Fruit fly (Drosophila melanogaster) whole organism, embryonic: Measurements from ENCODE around the gene scaf6.

Experiments used
- Asciz ChIP-seq: fragments of 200-800 bp; sonication (Bioruptor generic); optimal IDR thresholded peaks from 2 replicates; lab custom pipeline; 2017; ENCODE audit warnings: missing biosample characterization, mild to moderate bottlenecking, missing genetic modification characterization, missing genetic modification reagents
- Atf6 ChIP-seq: fragments of 200-800 bp; sonication (Bioruptor generic); IDR thresholded peaks from 2 replicates; pipeline ENCODE4 v1.3.6; 2022; ENCODE audit warnings: missing biosample characterization, missing genetic modification characterization
- CG10209 ChIP-seq: fragments of 200-800 bp; sonication (Bioruptor generic); optimal IDR thresholded peaks from 3 replicates; lab custom pipeline; 2017; ENCODE audit warnings: missing biosample characterization, mild to moderate bottlenecking, missing genetic modification characterization, missing genetic modification reagents
- CG10959 ChIP-seq: fragments of 200-800 bp; sonication (Bioruptor generic); IDR thresholded peaks from 2 replicates; pipeline ENCODE4 v1.3.6; 2022; ENCODE audit warnings: missing biosample characterization, missing genetic modification characterization
- CG12071 ChIP-seq: fragments of 200-800 bp; sonication (Bioruptor generic); optimal IDR thresholded peaks from 3 replicates; lab custom pipeline; 2018; ENCODE audit warnings: missing biosample characterization, mild to moderate bottlenecking, missing genetic modification characterization
- CG12104 ChIP-seq: fragments of 200-800 bp; sonication (Bioruptor generic); optimal IDR thresholded peaks from 3 replicates; lab custom pipeline; 2016; ENCODE audit warnings: missing biosample characterization, missing genetic modification characterization
- CG12155 ChIP-seq: fragments of 200-800 bp; sonication (Bioruptor generic); optimal IDR thresholded peaks from 3 replicates; lab custom pipeline; 2016; ENCODE audit warnings: missing biosample characterization, missing genetic modification characterization
- CG12391 ChIP-seq: fragments of 200-800 bp; sonication (Bioruptor generic); optimal IDR thresholded peaks from 3 replicates; lab custom pipeline; 2018; ENCODE audit warnings: missing biosample characterization, mild to moderate bottlenecking, missing genetic modification characterization, moderate library complexity
- CG12659 ChIP-seq: fragments of 200-800 bp; sonication (Bioruptor generic); optimal IDR thresholded peaks from 3 replicates; lab custom pipeline; 2017; ENCODE audit warnings: mild to moderate bottlenecking, missing biosample characterization, missing genetic modification reagents, missing genetic modification characterization
- CG1529 ChIP-seq: fragments of 200-800 bp; sonication (Bioruptor generic); optimal IDR thresholded peaks from 3 replicates; lab custom pipeline; 2018; ENCODE audit warnings: missing biosample characterization, missing genetic modification characterization
- CG1602 ChIP-seq: fragments of 200-800 bp; sonication (Bioruptor generic); optimal IDR thresholded peaks from 3 replicates; lab custom pipeline; 2016; ENCODE audit warnings: missing biosample characterization, missing genetic modification characterization
- CG16815 ChIP-seq: fragments of 200-800 bp; sonication (Bioruptor generic); optimal IDR thresholded peaks from 3 replicates; lab custom pipeline; 2017; ENCODE audit warnings: missing biosample characterization, mild to moderate bottlenecking, missing genetic modification characterization
- CG17802 ChIP-seq: fragments of 200-800 bp; sonication (Bioruptor generic); optimal IDR thresholded peaks from 2 replicates; lab custom pipeline; 2018; ENCODE audit warnings: missing biosample characterization, mild to moderate bottlenecking, missing genetic modification characterization, moderate library complexity
- CG18619 ChIP-seq: fragments of 200-800 bp; sonication (Bioruptor generic); optimal IDR thresholded peaks from 3 replicates; lab custom pipeline; 2017; ENCODE audit warnings: missing biosample characterization, mild to moderate bottlenecking, missing genetic modification characterization
- CG18764 ChIP-seq: fragments of 200-800 bp; sonication (Bioruptor generic); optimal IDR thresholded peaks from 3 replicates; lab custom pipeline; 2016; ENCODE audit warnings: missing biosample characterization, missing genetic modification characterization
- CG6689 ChIP-seq: fragments of 200-800 bp; sonication (Bioruptor generic); IDR thresholded peaks from 2 replicates; pipeline ENCODE4 v1.3.6; 2022; ENCODE audit warnings: missing biosample characterization, missing genetic modification characterization
- CG8924 ChIP-seq: fragments of 200-800 bp; optimal IDR thresholded peaks from 3 replicates; lab custom pipeline; 2019; ENCODE audit warnings: missing biosample characterization, mild to moderate bottlenecking, missing genetic modification characterization, moderate library complexity
- CG9437 ChIP-seq: fragments of 200-800 bp; sonication (Bioruptor generic); optimal IDR thresholded peaks from 2 replicates; lab custom pipeline; 2018; ENCODE audit warnings: missing biosample characterization, mild to moderate bottlenecking, missing genetic modification characterization
- CG9932 ChIP-seq: fragments of 200-800 bp; sonication (Bioruptor generic); IDR thresholded peaks from 2 replicates; pipeline ENCODE4 v1.3.6; 2022; ENCODE audit warnings: missing biosample characterization, missing genetic modification characterization
- CTCF ChIP-seq: fragments of 200-800 bp; sonication (Bioruptor generic); optimal IDR thresholded peaks from 2 replicates; lab custom pipeline; 2017; ENCODE audit warnings: missing biosample characterization, mild to moderate bottlenecking, missing genetic modification characterization, moderate library complexity
- Chrac-16 ChIP-seq: fragments of 200-800 bp; sonication (Bioruptor generic); optimal IDR thresholded peaks from 3 replicates; lab custom pipeline; 2016; ENCODE audit warnings: missing biosample characterization, missing genetic modification characterization
- Ets65A ChIP-seq: fragments of 200-800 bp; sonication (Bioruptor generic); peaks from one replicate; lab custom pipeline; 2016; ENCODE audit warnings: missing biosample characterization, missing genetic modification characterization
- Fer1 ChIP-seq: fragments of 200-800 bp; sonication (Bioruptor generic); optimal IDR thresholded peaks from 2 replicates; lab custom pipeline; 2017; ENCODE audit warnings: missing biosample characterization, mild to moderate bottlenecking, missing genetic modification characterization
- GATAe ChIP-seq: fragments of 200-800 bp; sonication (Bioruptor generic); conservative IDR thresholded peaks from 2 replicates; pipeline ENCODE4 v1.3.6; 2022; ENCODE audit warnings: missing biosample characterization, missing genetic modification characterization
- HLH54F ChIP-seq: fragments of 200-800 bp; sonication (Bioruptor generic); optimal IDR thresholded peaks from 3 replicates; lab custom pipeline; 2016; ENCODE audit warnings: missing biosample characterization, missing genetic modification characterization
- Hr51 ChIP-seq, 2 experiments: fragments of 200-800 bp; sonication (Bioruptor generic); optimal IDR thresholded peaks; 2 replicates in 1 of 2; 3 replicates in 1 of 2; lab custom pipeline; 2016 to 2018; ENCODE audit warnings: missing biosample characterization in 2 of 2, missing genetic modification characterization in 2 of 2, mild to moderate bottlenecking in 1 of 2, moderate library complexity in 1 of 2
- Kr ChIP-seq: fragments of 200-800 bp; sonication (Bioruptor generic); optimal IDR thresholded peaks from 2 replicates; lab custom pipeline; 2017; ENCODE audit warnings: missing biosample characterization, mild to moderate bottlenecking, missing genetic modification characterization
- Lim3 ChIP-seq: fragments of 200-800 bp; sonication (Bioruptor generic); IDR thresholded peaks from 2 replicates; pipeline ENCODE4 v1.3.6; 2022; ENCODE audit warnings: missing biosample characterization, missing genetic modification characterization
- Myb ChIP-seq: fragments of 200-800 bp; sonication (Bioruptor generic); optimal IDR thresholded peaks from 2 replicates; lab custom pipeline; 2016; ENCODE audit warnings: missing biosample characterization, missing genetic modification characterization
- Opbp ChIP-seq: fragments of 200-800 bp; sonication (Bioruptor generic); IDR thresholded peaks from 3 replicates; pipeline ENCODE4 v1.3.6; 2022; ENCODE audit warnings: missing biosample characterization, missing genetic modification characterization; ENCODE audit not compliant: partially characterized antibody
- Ptx1 ChIP-seq: fragments of 200-800 bp; sonication (Bioruptor generic); IDR thresholded peaks from 2 replicates; pipeline ENCODE4 v1.3.6; 2022; ENCODE audit warnings: missing biosample characterization, missing genetic modification characterization
- Ravus ChIP-seq: fragments of 200-800 bp; sonication (Bioruptor generic); IDR thresholded peaks from 2 replicates; pipeline ENCODE4 v1.3.6; 2022; ENCODE audit warnings: missing biosample characterization, missing genetic modification characterization
- Rfx ChIP-seq: fragments of 200-800 bp; sonication (Bioruptor generic); IDR thresholded peaks from 2 replicates; pipeline ENCODE4 v1.3.6; 2022; ENCODE audit warnings: missing biosample characterization, missing genetic modification characterization
- al ChIP-seq: fragments of 200-800 bp; sonication (Bioruptor generic); IDR thresholded peaks from 2 replicates; pipeline ENCODE4 v1.3.6; 2022; ENCODE audit warnings: missing biosample characterization, missing genetic modification characterization
- bowl ChIP-seq: fragments of 200-800 bp; sonication (Bioruptor generic); IDR thresholded peaks from 2 replicates; pipeline ENCODE4 v1.3.6; 2022; ENCODE audit warnings: missing biosample characterization, missing genetic modification characterization
- btn ChIP-seq: fragments of 200-800 bp; sonication (Bioruptor generic); optimal IDR thresholded peaks from 2 replicates; lab custom pipeline; 2016; ENCODE audit warnings: missing biosample characterization, missing genetic modification characterization
- crp ChIP-seq, 2 experiments: fragments of 200-800 bp; sonication (Bioruptor generic); optimal IDR thresholded peaks; 2 replicates in 1 of 2; 3 replicates in 1 of 2; lab custom pipeline; 2017; ENCODE audit warnings: missing biosample characterization in 2 of 2, missing genetic modification characterization in 2 of 2, mild to moderate bottlenecking in 1 of 2, moderate library complexity in 1 of 2
- danr ChIP-seq: fragments of 200-800 bp; sonication (Bioruptor generic); IDR thresholded peaks from 2 replicates; pipeline ENCODE4 v1.3.6; 2022; ENCODE audit warnings: missing biosample characterization, missing genetic modification characterization
- dpn ChIP-seq, 2 experiments: fragments of 200-800 bp; sonication (Bioruptor generic); optimal IDR thresholded peaks; 3 replicates each; lab custom pipeline; 2016; ENCODE audit warnings: missing biosample characterization in 2 of 2, missing genetic modification characterization in 2 of 2
- emc ChIP-seq: fragments of 200-800 bp; sonication (Bioruptor generic); optimal IDR thresholded peaks from 2 replicates; lab custom pipeline; 2016; ENCODE audit warnings: missing biosample characterization, missing genetic modification characterization
- fd102C ChIP-seq: fragments of 200-800 bp; sonication (Bioruptor generic); optimal IDR thresholded peaks from 2 replicates; lab custom pipeline; 2018; ENCODE audit warnings: missing biosample characterization, mild to moderate bottlenecking, missing genetic modification characterization, moderate library complexity
- jing ChIP-seq: fragments of 200-800 bp; sonication (Bioruptor generic); optimal IDR thresholded peaks from 2 replicates; lab custom pipeline; 2018; ENCODE audit warnings: missing biosample characterization, mild to moderate bottlenecking, missing genetic modification characterization
- kni ChIP-seq: fragments of 200-800 bp; sonication (Bioruptor generic); optimal IDR thresholded peaks from 3 replicates; lab custom pipeline; 2017; ENCODE audit warnings: mild to moderate bottlenecking, missing biosample characterization, missing genetic modification reagents, missing genetic modification characterization
- lola ChIP-seq, 3 experiments: fragments of >200 bp in 2 of 3; fragments of 200-800 bp in 1 of 3; sonication (Bioruptor generic) in 1 of 3; optimal IDR thresholded peaks; 2 replicates each; lab custom pipeline; 2017 to 2019; ENCODE audit warnings: missing biosample characterization in 3 of 3, missing genetic modification characterization in 3 of 3, mild to moderate bottlenecking in 1 of 3, moderate library complexity in 1 of 3
- mld ChIP-seq: fragments of 200-800 bp; sonication (Bioruptor generic); IDR thresholded peaks from 3 replicates; pipeline ENCODE4 v1.3.6; 2022; ENCODE audit warnings: missing biosample characterization, missing genetic modification characterization; ENCODE audit not compliant: partially characterized antibody
- pho ChIP-seq: fragments of 200-800 bp; sonication (Bioruptor generic); optimal IDR thresholded peaks from 2 replicates; lab custom pipeline; 2016; ENCODE audit warnings: missing biosample characterization, missing genetic modification characterization
- pum ChIP-seq: fragments of 200-800 bp; sonication (Bioruptor generic); optimal IDR thresholded peaks from 2 replicates; lab custom pipeline; 2016; ENCODE audit warnings: missing biosample characterization, missing genetic modification characterization
- ranshi ChIP-seq: fragments of 200-800 bp; sonication (Bioruptor generic); IDR thresholded peaks from 2 replicates; pipeline ENCODE4 v1.3.6; 2022; ENCODE audit warnings: missing biosample characterization, missing genetic modification characterization
- sens-2 ChIP-seq: fragments of 200-800 bp; sonication (Bioruptor generic); IDR thresholded peaks from 2 replicates; pipeline ENCODE4 v1.3.6; 2022; ENCODE audit warnings: missing biosample characterization, missing genetic modification characterization
- sr ChIP-seq: fragments of 200-800 bp; sonication (Bioruptor generic); IDR thresholded peaks from 3 replicates; pipeline ENCODE4 v1.3.6; 2022; ENCODE audit warnings: missing biosample characterization, missing genetic modification characterization
- trem ChIP-seq: fragments of 200-800 bp; optimal IDR thresholded peaks from 3 replicates; lab custom pipeline; 2019; ENCODE audit warnings: missing biosample characterization, mild to moderate bottlenecking, missing genetic modification characterization, moderate library complexity
- unc-4 ChIP-seq: fragments of 200-800 bp; sonication (Bioruptor generic); IDR thresholded peaks from 2 replicates; pipeline ENCODE4 v1.3.6; 2022; ENCODE audit warnings: missing biosample characterization, missing genetic modification characterization; ENCODE audit not compliant: partially characterized antibody

The scaf6 gene

dm6 chr3L:17001055-17001454 is 41.3 kb downstream of the scaf6 start (continued):
- TF ChIP-seq kni (no peak), CG12659 (GFP tag; lab: Kevin White, UChicago) (no peak), jing (GFP tag; lab: Kevin White, UChicago) (no peak), CG9437 (GFP tag; lab: Kevin White, UChicago) (no peak), CG12391 (no peak), Kr (GFP tag; lab: Kevin White, UChicago) (no peak), CG12071 (GFP tag; lab: Kevin White, UChicago) (peak; percentile 23), unc-4 (GFP tag; lab: Robert Waterston, UW) (no peak), sr (peak; percentile 12; the same call in 1 of the 3 replicates), Chrac-16 (no peak), ranshi (GFP tag; lab: Robert Waterston, UW) (no peak), crp (GFP tag; optimal IDR thresholded peaks at IDR 0.05; lab: Kevin White, UChicago) (no peak), CG18619 (GFP tag; lab: Kevin White, UChicago) (no peak), pho (GFP tag; lab: Kevin White, UChicago) (no peak), CG9932 (GFP tag; lab: Robert Waterston, UW) (no peak), emc (GFP tag; lab: Kevin White, UChicago) (no peak), Atf6 (GFP tag; lab: Robert Waterston, UW) (peak; percentile 54), CG16815 (no peak), bowl (GFP tag; lab: Robert Waterston, UW) (no peak), Myb (no peak), fd102C (GFP tag; lab: Kevin White, UChicago) (no peak), Fer1 (GFP tag; lab: Kevin White, UChicago) (peak; percentile 36), CG1529 (GFP tag; lab: Kevin White, UChicago) (no peak), dpn (GFP tag; optimal IDR thresholded peaks at IDR 0.05; lab: Kevin White, UChicago) (no peak), al (GFP tag; lab: Robert Waterston, UW) (no peak), CG1602 (GFP tag; lab: Kevin White, UChicago) (no peak), GATAe (GFP tag; lab: Robert Waterston, UW) (peak; percentile 68; the same call in 1 of the 2 replicates), CG12155 (no peak), HLH54F (no peak), CTCF (GFP tag; lab: Kevin White, UChicago) (no peak), pum (GFP tag; lab: Kevin White, UChicago) (no peak), Lim3 (GFP tag; lab: Robert Waterston, UW) (no peak), sens-2 (GFP tag; lab: Robert Waterston, UW) (0 out of 2 replicates have a peak, but pooled peaks have one; percentile 44), CG17802 (no peak), CG10209 (no peak), CG12104 (no peak), Ets65A (no peak), CG6689 (GFP tag; lab: Robert Waterston, UW) (no peak), mld (GFP tag; lab: Robert Waterston, UW) (no peak), Hr51 (GFP tag; optimal IDR thresholded peaks at IDR 0.05; lab: Kevin White, UChicago) (peak in 1 of 2 experiments; percentile 8), trem (tag; lab: Kevin White, UChicago) (no peak), CG18764 (GFP tag; lab: Kevin White, UChicago) (no peak), danr (GFP tag; lab: Robert Waterston, UW) (no peak), Asciz (GFP tag; lab: Kevin White, UChicago) (no peak), Opbp (GFP tag; lab: Robert Waterston, UW) (no peak), CG8924 (tag; lab: Kevin White, UChicago) (no peak), lola (GFP tag; optimal IDR thresholded peaks at IDR 0.05; lab: Kevin White, UChicago) (no peak), Ravus (GFP tag; lab: Robert Waterston, UW) (no peak), CG10959 (no peak), btn (GFP tag; lab: Kevin White, UChicago) (no peak), Ptx1 (GFP tag; lab: Robert Waterston, UW) (peak; percentile 35; the same call in 1 of the 2 replicates), Rfx (GFP tag; lab: Robert Waterston, UW) (no peak; the same call in 1 of the 2 replicates)
